Fruit fly (Drosophila melanogaster) whole organism, embryonic: Measurements from ENCODE around the gene L2HGDH.
A peak's percentile ranks its signal among the peaks of the same experiment; 100 is the strongest.

Source experiments
- Atf6 ChIP-seq: fragments of 200-800 bp; sonication (Bioruptor generic); IDR thresholded peaks from 2 replicates; pipeline ENCODE4 v1.3.6; 2022; ENCODE audit warnings: missing biosample characterization, missing genetic modification characterization
- CG1233 ChIP-seq: fragments of 200-800 bp; sonication (Bioruptor generic); optimal IDR thresholded peaks from 4 replicates; lab custom pipeline; 2018; ENCODE audit warnings: missing biosample characterization, mild to moderate bottlenecking, missing genetic modification characterization
- CG13123 ChIP-seq: fragments of 200-800 bp; sonication (Bioruptor generic); optimal IDR thresholded peaks from 2 replicates; lab custom pipeline; 2016; ENCODE audit warnings: missing biosample characterization, missing genetic modification characterization
- CG13287 ChIP-seq: fragments of 200-800 bp; sonication (Bioruptor generic); IDR thresholded peaks from 2 replicates; pipeline ENCODE4 v1.3.6; 2022; ENCODE audit warnings: missing biosample characterization, missing genetic modification characterization; ENCODE audit not compliant: partially characterized antibody
- CG14441 ChIP-seq: fragments of 200-800 bp; sonication (Bioruptor generic); IDR thresholded peaks from 2 replicates; pipeline ENCODE4 v1.3.6; 2022; ENCODE audit warnings: missing biosample characterization, missing genetic modification characterization
- CG15269 ChIP-seq: fragments of 200-800 bp; sonication (Bioruptor generic); optimal IDR thresholded peaks from 2 replicates; lab custom pipeline; 2018; ENCODE audit warnings: missing biosample characterization, mild to moderate bottlenecking, missing genetic modification characterization, moderate library complexity
- CG15479 ChIP-seq: fragments of 200-800 bp; sonication (Bioruptor generic); optimal IDR thresholded peaks from 3 replicates; lab custom pipeline; 2019; ENCODE audit warnings: missing biosample characterization, mild to moderate bottlenecking, missing genetic modification characterization, moderate library complexity
- CG15514 ChIP-seq: fragments of 200-800 bp; sonication (Bioruptor generic); optimal IDR thresholded peaks from 3 replicates; lab custom pipeline; 2017; ENCODE audit warnings: missing biosample characterization, missing genetic modification characterization, mild to moderate bottlenecking, moderate library complexity, missing genetic modification reagents
- CG18599 ChIP-seq: fragments of 200-800 bp; sonication (Bioruptor generic); optimal IDR thresholded peaks from 3 replicates; lab custom pipeline; 2017; ENCODE audit warnings: missing biosample characterization, missing genetic modification characterization, mild to moderate bottlenecking, moderate library complexity, missing genetic modification reagents
- CG2199 ChIP-seq: fragments of 200-800 bp; sonication (Bioruptor generic); IDR thresholded peaks from 3 replicates; pipeline ENCODE4 v1.3.6; 2022; ENCODE audit warnings: missing biosample characterization, missing genetic modification characterization
- CG2678 ChIP-seq: fragments of 200-800 bp; sonication (Bioruptor generic); optimal IDR thresholded peaks from 3 replicates; lab custom pipeline; 2019; ENCODE audit warnings: missing biosample characterization, mild to moderate bottlenecking, missing genetic modification characterization, moderate library complexity
- CG30431 ChIP-seq: fragments of 200-800 bp; sonication (Bioruptor generic); optimal IDR thresholded peaks from 2 replicates; lab custom pipeline; 2017; ENCODE audit warnings: missing biosample characterization, missing genetic modification characterization
- CG31224 ChIP-seq: fragments of 200-800 bp; sonication (Bioruptor generic); IDR thresholded peaks from 2 replicates; pipeline ENCODE4 v1.3.6; 2022; ENCODE audit warnings: missing biosample characterization, missing genetic modification characterization
- CG34376 ChIP-seq: fragments of 200-800 bp; sonication (Bioruptor generic); optimal IDR thresholded peaks from 2 replicates; lab custom pipeline; 2018; ENCODE audit warnings: missing biosample characterization, mild to moderate bottlenecking, missing genetic modification characterization
- CG4360 ChIP-seq: fragments of 200-800 bp; sonication (Bioruptor generic); IDR thresholded peaks from 2 replicates; pipeline ENCODE4 v1.3.6; 2022; ENCODE audit warnings: missing biosample characterization, missing genetic modification characterization
- CG6791 ChIP-seq: fragments of 200-800 bp; sonication (Bioruptor generic); IDR thresholded peaks from 3 replicates; pipeline ENCODE4 v1.3.6; 2022; ENCODE audit warnings: missing biosample characterization, missing genetic modification characterization; ENCODE audit not compliant: partially characterized antibody
- CG6813 ChIP-seq: fragments of 200-800 bp; sonication (Bioruptor generic); optimal IDR thresholded peaks from 2 replicates; lab custom pipeline; 2017; ENCODE audit warnings: missing biosample characterization, missing genetic modification characterization, mild to moderate bottlenecking, moderate library complexity, missing genetic modification reagents
- Deaf1 ChIP-seq: fragments of 200-800 bp; optimal IDR thresholded peaks from 3 replicates; lab custom pipeline; 2019; ENCODE audit warnings: missing biosample characterization, mild to moderate bottlenecking, missing genetic modification characterization, moderate library complexity
- Dll ChIP-seq: fragments of 200-800 bp; sonication (Bioruptor generic); IDR thresholded peaks from 4 replicates; pipeline ENCODE4 v1.3.6; 2022; ENCODE audit warnings: missing biosample characterization, missing genetic modification characterization; ENCODE audit not compliant: partially characterized antibody
- Fer1 ChIP-seq: fragments of 200-800 bp; sonication (Bioruptor generic); optimal IDR thresholded peaks from 2 replicates; lab custom pipeline; 2017; ENCODE audit warnings: missing biosample characterization, mild to moderate bottlenecking, missing genetic modification characterization
- Hey ChIP-seq: fragments of 200-800 bp; sonication (Bioruptor generic); optimal IDR thresholded peaks from 3 replicates; lab custom pipeline; 2018; ENCODE audit warnings: missing biosample characterization, mild to moderate bottlenecking, missing genetic modification characterization
- HmgZ ChIP-seq: fragments of 200-800 bp; sonication (Bioruptor generic); optimal IDR thresholded peaks from 2 replicates; lab custom pipeline; 2018; ENCODE audit warnings: missing biosample characterization, mild to moderate bottlenecking, missing genetic modification characterization
- Hr78 ChIP-seq, 2 experiments: fragments of 200-800 bp in 1 of 2; fragments of >200 bp in 1 of 2; sonication (Bioruptor generic) in 1 of 2; optimal IDR thresholded peaks; 2 replicates each; lab custom pipeline; 2017 to 2019; ENCODE audit warnings: missing biosample characterization in 2 of 2, missing genetic modification characterization in 2 of 2, mild to moderate bottlenecking in 1 of 2, moderate library complexity in 1 of 2
- Jarid2 ChIP-seq: fragments of 200-800 bp; sonication (Bioruptor generic); optimal IDR thresholded peaks from 3 replicates; lab custom pipeline; 2017; ENCODE audit warnings: mild to moderate bottlenecking, missing biosample characterization, missing genetic modification reagents, missing genetic modification characterization
- Med ChIP-seq: fragments of 200-800 bp; sonication (Bioruptor generic); peaks from one replicate; lab custom pipeline; 2016; ENCODE audit warnings: missing biosample characterization, missing genetic modification characterization, mild to moderate bottlenecking, inconsistent platforms, moderate library complexity
- Nf-YB ChIP-seq: fragments of 200-800 bp; sonication (Bioruptor generic); optimal IDR thresholded peaks from 3 replicates; lab custom pipeline; 2019; ENCODE audit warnings: missing biosample characterization, mild to moderate bottlenecking, missing genetic modification characterization, moderate library complexity
- Nf-YC ChIP-seq: fragments of 200-800 bp; optimal IDR thresholded peaks from 3 replicates; lab custom pipeline; 2019; ENCODE audit warnings: missing biosample characterization, mild to moderate bottlenecking, missing genetic modification characterization, moderate library complexity
- Pdp1 ChIP-seq, 2 experiments: fragments of 200-800 bp; sonication (Bioruptor generic); optimal IDR thresholded peaks; 3 replicates each; lab custom pipeline; 2016; ENCODE audit warnings: missing biosample characterization in 2 of 2, missing genetic modification characterization in 2 of 2, mild to moderate bottlenecking in 1 of 2, moderate library complexity in 1 of 2
- Poxn ChIP-seq: fragments of 200-800 bp; sonication (Bioruptor generic); IDR thresholded peaks from 2 replicates; pipeline ENCODE4 v1.3.6; 2022; ENCODE audit warnings: missing biosample characterization, missing genetic modification characterization
- bcd ChIP-seq: fragments of 200-800 bp; sonication (Bioruptor generic); optimal IDR thresholded peaks from 2 replicates; lab custom pipeline; 2017; ENCODE audit warnings: missing biosample characterization, mild to moderate bottlenecking, missing genetic modification characterization
- br ChIP-seq: fragments of >200 bp; optimal IDR thresholded peaks from 2 replicates; lab custom pipeline; 2017
- cg ChIP-seq: fragments of 200-800 bp; sonication (Bioruptor generic); optimal IDR thresholded peaks from 3 replicates; lab custom pipeline; 2019; ENCODE audit warnings: missing biosample characterization, mild to moderate bottlenecking, missing genetic modification characterization, moderate library complexity
- chinmo ChIP-seq: fragments of 200-800 bp; sonication (Bioruptor generic); IDR thresholded peaks from 4 replicates; pipeline ENCODE4 v1.3.6; 2022; ENCODE audit warnings: missing biosample characterization, missing genetic modification characterization; ENCODE audit not compliant: partially characterized antibody
- crp ChIP-seq, 2 experiments: fragments of 200-800 bp; sonication (Bioruptor generic); optimal IDR thresholded peaks; 2 replicates in 1 of 2; 3 replicates in 1 of 2; lab custom pipeline; 2017; ENCODE audit warnings: missing biosample characterization in 2 of 2, missing genetic modification characterization in 2 of 2, mild to moderate bottlenecking in 1 of 2, moderate library complexity in 1 of 2
- disco-r ChIP-seq: fragments of 200-800 bp; sonication (Bioruptor generic); optimal IDR thresholded peaks from 2 replicates; lab custom pipeline; 2016; ENCODE audit warnings: missing biosample characterization, missing genetic modification characterization
- eve ChIP-seq, 2 experiments: fragments of >200 bp; optimal IDR thresholded peaks; 2 replicates each; lab custom pipeline; 2017; ENCODE audit warnings: missing biosample characterization in 2 of 2, missing genetic modification characterization in 2 of 2
- exex ChIP-seq: fragments of 200-800 bp; sonication (Bioruptor generic); optimal IDR thresholded peaks from 4 replicates; lab custom pipeline; 2018; ENCODE audit warnings: missing biosample characterization, mild to moderate bottlenecking, missing genetic modification characterization, moderate library complexity
- eyg ChIP-seq: fragments of 200-800 bp; sonication (Bioruptor generic); optimal IDR thresholded peaks from 3 replicates; lab custom pipeline; 2016; ENCODE audit warnings: missing biosample characterization, missing genetic modification characterization
- gsb ChIP-seq: fragments of 200-800 bp; sonication (Bioruptor generic); IDR thresholded peaks from 2 replicates; pipeline ENCODE4 v1.3.6; 2022; ENCODE audit warnings: missing biosample characterization, missing genetic modification characterization
- lab ChIP-seq: fragments of 200-800 bp; sonication (Bioruptor generic); optimal IDR thresholded peaks from 3 replicates; lab custom pipeline; 2017; ENCODE audit warnings: missing biosample characterization, missing genetic modification characterization, mild to moderate bottlenecking, moderate library complexity, missing genetic modification reagents
- otp ChIP-seq: fragments of 200-800 bp; sonication (Bioruptor generic); IDR thresholded peaks from 3 replicates; pipeline ENCODE4, ENCODE4 v1.3.6; 2022; ENCODE audit warnings: missing biosample characterization, missing genetic modification characterization
- sd ChIP-seq: fragments of 200-800 bp; sonication (Bioruptor generic); optimal IDR thresholded peaks from 3 replicates; lab custom pipeline; 2018; ENCODE audit warnings: missing biosample characterization, mild to moderate bottlenecking, missing genetic modification characterization, moderate library complexity
- sim ChIP-seq: fragments of 200-800 bp; sonication (Bioruptor generic); IDR thresholded peaks from 2 replicates; pipeline ENCODE4 v1.3.6; 2022; ENCODE audit warnings: missing biosample characterization, missing genetic modification characterization
- slbo ChIP-seq: fragments of 200-800 bp; sonication (Bioruptor generic); IDR thresholded peaks from 2 replicates; pipeline ENCODE4 v1.3.6; 2022; ENCODE audit warnings: missing biosample characterization, missing genetic modification characterization
- sqz ChIP-seq: fragments of 200-800 bp; sonication (Bioruptor generic); optimal IDR thresholded peaks from 3 replicates; lab custom pipeline; 2018; ENCODE audit warnings: missing biosample characterization, mild to moderate bottlenecking, missing genetic modification characterization
- sug ChIP-seq: fragments of 200-800 bp; optimal IDR thresholded peaks from 2 replicates; lab custom pipeline; 2019; ENCODE audit warnings: missing biosample characterization, mild to moderate bottlenecking, missing genetic modification characterization, moderate library complexity

L2HGDH gene

dm6 chr2L:18997148-18997547, 22.9 kb upstream of the L2HGDH start, which contains the start of gene CG31792:
CG31792 (plus strand) TSS chr2L:18997448.
- TF ChIP-seq Poxn (GFP tag; lab: Robert Waterston, UW): no peak
- TF ChIP-seq crp (GFP tag; optimal IDR thresholded peaks at IDR 0.05; lab: Kevin White, UChicago): no peak
- no peak for TF ChIP-seq CG31224 (GFP tag; lab: Robert Waterston, UW)
- no peak for TF ChIP-seq CG1233 (GFP tag; lab: Kevin White, UChicago)
- no peak for TF ChIP-seq br (lab: Kevin White, UChicago)
- TF ChIP-seq exex (tag; lab: Kevin White, UChicago): peak; percentile 48
- peak; percentile 4 for TF ChIP-seq sd (tag; lab: Kevin White, UChicago)
- peak; percentile 18 for TF ChIP-seq CG15269 (tag; lab: Kevin White, UChicago)
- TF ChIP-seq CG2678 (tag; lab: Kevin White, UChicago): peak; percentile 3
- TF ChIP-seq CG13287: no peak
- peak; percentile 12 for TF ChIP-seq CG34376 (GFP tag; lab: Kevin White, UChicago)
- no peak for TF ChIP-seq Med (GFP tag; lab: Kevin White, UChicago)

dm6 chr2L:18995660-18996417, 21.6 kb upstream of the L2HGDH start, which contains the start of gene CG10650:
CG10650 (minus strand) TSS chr2L:18995934.
- peak in 1 of 2 experiments; percentile 15 for TF ChIP-seq Hr78 (GFP tag; optimal IDR thresholded peaks at IDR 0.05; lab: Kevin White, UChicago)
- 0 out of 3 replicates have a peak, but pooled peaks have one; percentile 19 for TF ChIP-seq otp
- TF ChIP-seq Nf-YC (tag; lab: Kevin White, UChicago): peak; percentile 12
- TF ChIP-seq Hey (tag; lab: Kevin White, UChicago): peak; percentile 36
- TF ChIP-seq CG18599 (GFP tag; lab: Kevin White, UChicago): peak; percentile 13
- TF ChIP-seq Fer1 (GFP tag; lab: Kevin White, UChicago): no peak
- no peak for TF ChIP-seq Deaf1 (tag; lab: Kevin White, UChicago)
- no peak for TF ChIP-seq CG4360 (GFP tag; lab: Robert Waterston, UW)
- no peak for TF ChIP-seq bcd (GFP tag; lab: Kevin White, UChicago)
- TF ChIP-seq CG13123 (GFP tag; lab: Kevin White, UChicago): no peak
- no peak for TF ChIP-seq CG6791
- TF ChIP-seq chinmo: peak; percentile 78; the same call in 2 of the 4 replicates
- peak; percentile 47 for TF ChIP-seq lab (GFP tag; lab: Kevin White, UChicago)
- TF ChIP-seq Jarid2 (GFP tag; lab: Kevin White, UChicago): peak; percentile 62
- no peak for TF ChIP-seq gsb (GFP tag; lab: Robert Waterston, UW)
- TF ChIP-seq CG6813: peak; percentile 5
- no peak for TF ChIP-seq sim (GFP tag; lab: Robert Waterston, UW)
- TF ChIP-seq CG34376 (GFP tag; lab: Kevin White, UChicago): peak; percentile 17
- no peak for TF ChIP-seq eyg (GFP tag; lab: Kevin White, UChicago)
- 0 out of 3 replicates have a peak, but pooled peaks have one; percentile 34 for TF ChIP-seq CG2199 (GFP tag; lab: Robert Waterston, UW)
- peak; percentile 10 for TF ChIP-seq Nf-YB (GFP tag; lab: Kevin White, UChicago)
- peak; percentile 29 for TF ChIP-seq HmgZ (tag; lab: Kevin White, UChicago)
- TF ChIP-seq slbo (GFP tag; lab: Robert Waterston, UW): no peak
- TF ChIP-seq Atf6 (GFP tag; lab: Robert Waterston, UW): no peak
- no peak for TF ChIP-seq CG15514 (GFP tag; lab: Kevin White, UChicago)
- TF ChIP-seq Pdp1 (GFP tag; optimal IDR thresholded peaks at IDR 0.05; lab: Kevin White, UChicago): peak in 1 of 2 experiments; percentile 34
- peak; percentile 61 for TF ChIP-seq sqz
- no peak for TF ChIP-seq CG15479
- TF ChIP-seq cg (GFP tag; lab: Kevin White, UChicago): peak; percentile 67
- no peak for TF ChIP-seq disco-r (GFP tag; lab: Kevin White, UChicago)
- peak; percentile 73 for TF ChIP-seq sug (tag; lab: Kevin White, UChicago)
- no peak for TF ChIP-seq CG14441 (GFP tag; lab: Robert Waterston, UW)
- TF ChIP-seq eve (GFP tag; optimal IDR thresholded peaks at IDR 0.05; lab: Kevin White, UChicago): no peak
- no peak for TF ChIP-seq Dll (GFP tag; lab: Robert Waterston, UW)
- TF ChIP-seq CG30431: no peak
